Fruit fly (Drosophila melanogaster): ENCODE measurements around the gene Usp30.
A peak's percentile ranks its signal among the peaks of the same experiment; 100 is the strongest.

Gene Usp30

dm6 chrX:5880139-5880924, 745 bp upstream of the Usp30 start (continued):
- TF ChIP-seq Eip75B (GFP tag; optimal IDR thresholded peaks at IDR 0.05) (peak; percentile 80), fd85E (GFP tag; optimal IDR thresholded peaks at IDR 0.05) (peak; percentile 38), achi (GFP tag; optimal IDR thresholded peaks at IDR 0.05) (peak; percentile 80), Met (GFP tag; optimal IDR thresholded peaks at IDR 0.05) (peak; percentile 91), Gug (GFP tag; IDR thresholded peaks at IDR 0.05) (peak; percentile 78), Lpt (GFP tag; optimal IDR thresholded peaks at IDR 0.05) (peak; percentile 77), Hr38 (GFP tag; optimal IDR thresholded peaks at IDR 0.05) (no peak), Eip78C (GFP tag) (peak; percentile 95), Ets96B (tag; optimal IDR thresholded peaks at IDR 0.05) (peak; percentile 78), dsx (GFP tag; optimal IDR thresholded peaks at IDR 0.05; ENCODE audit: poor library complexity, severe bottlenecking) (peak; percentile 73), CG6792 (GFP tag; optimal IDR thresholded peaks at IDR 0.05) (peak; percentile 77), svp (GFP tag) (peak; percentile 95), CG16779 (tag; optimal IDR thresholded peaks at IDR 0.05) (peak; percentile 58), CG6276 (GFP tag; optimal IDR thresholded peaks at IDR 0.05) (peak; percentile 81), CG6854 (GFP tag; optimal IDR thresholded peaks at IDR 0.05) (peak; percentile 70), esn (GFP tag; optimal IDR thresholded peaks at IDR 0.05) (peak; percentile 90), CG6808 (GFP tag; optimal IDR thresholded peaks at IDR 0.05) (peak; percentile 78)

DNA sequence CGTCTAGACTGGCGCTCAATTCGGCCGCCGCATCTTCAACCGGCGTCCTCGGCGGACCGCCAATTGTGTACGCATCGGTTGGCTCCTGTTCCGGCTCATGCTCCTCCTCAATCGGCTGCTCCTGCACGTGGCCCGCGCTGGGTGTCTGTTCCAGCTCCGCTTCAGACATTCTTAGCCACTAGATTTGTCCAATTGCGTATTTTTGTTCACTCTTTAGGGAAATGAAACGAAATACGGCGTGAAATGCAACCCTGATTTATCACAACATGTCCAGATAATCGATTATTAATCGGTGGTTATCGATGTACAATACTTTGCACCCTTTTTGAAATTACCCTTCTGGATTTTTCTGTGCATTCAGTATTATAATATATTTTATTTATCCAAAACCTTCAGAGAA, 3.0 kb downstream of the Usp30 start, which contains the start of gene mof:
Gene mof (minus strand): TSS at position 270 of the 400 bp plus-strand sequence.
- TF ChIP-seq CG32006 (GFP tag; optimal IDR thresholded peaks at IDR 0.05) (no peak), Eip78C (GFP tag) (peak; percentile 13), fd59A (GFP tag; optimal IDR thresholded peaks at IDR 0.05) (no peak), CG1621 (tag; optimal IDR thresholded peaks at IDR 0.05) (peak; percentile 90)

dm6 chrX:5873164-5873563, 6.4 kb downstream of the Usp30 start, which contains the start of gene GAA1:
GAA1 (minus strand) TSS chrX:5873357.
- TF ChIP-seq Ets21C (GFP tag; optimal IDR thresholded peaks at IDR 0.05) (no peak), CG1621 (tag; optimal IDR thresholded peaks at IDR 0.05) (peak; percentile 2), CG15336 (GFP tag; IDR thresholded peaks at IDR 0.05) (no peak)

DNA sequence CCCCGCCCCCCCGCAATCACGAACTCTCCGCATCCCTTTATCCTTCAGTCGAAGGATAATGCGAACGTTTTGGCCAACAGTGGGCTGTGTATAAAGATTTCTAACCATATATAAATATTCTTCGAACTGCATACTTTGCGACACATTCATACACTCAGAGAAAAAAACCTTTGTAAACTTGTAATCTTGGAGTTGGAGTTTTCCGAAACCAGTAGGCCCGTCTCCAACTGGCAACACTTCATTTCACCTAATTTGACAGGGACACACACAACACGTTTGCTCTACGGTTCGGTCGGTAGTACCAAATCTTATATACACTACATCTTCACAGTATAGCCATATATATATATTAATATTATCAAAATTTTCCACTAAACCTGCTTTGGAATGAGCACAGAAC, 10.8 kb downstream of the Usp30 start, which contains the start of gene CG15764:
Gene CG15764 (plus strand): TSS at position 301 of the 400 bp plus-strand sequence.
- TF ChIP-seq topi (GFP tag; optimal IDR thresholded peaks at IDR 0.05) (no peak), svp (GFP tag) (no peak), CG15336 (GFP tag; IDR thresholded peaks at IDR 0.05) (no peak), OdsH (GFP tag; optimal IDR thresholded peaks at IDR 0.05) (no peak), CG31627 (GFP tag; optimal IDR thresholded peaks at IDR 0.05) (no peak), salr (GFP tag; optimal IDR thresholded peaks at IDR 0.05) (no peak), CG6792 (GFP tag; optimal IDR thresholded peaks at IDR 0.05) (no peak), CG11762 (GFP tag; optimal IDR thresholded peaks at IDR 0.05; ENCODE audit: insufficient read depth) (no peak), CG3032 (tag; optimal IDR thresholded peaks at IDR 0.05) (no peak), dsx (GFP tag; optimal IDR thresholded peaks at IDR 0.05; ENCODE audit: poor library complexity, severe bottlenecking) (no peak), Eip75B (GFP tag; optimal IDR thresholded peaks at IDR 0.05) (no peak)

DNA sequence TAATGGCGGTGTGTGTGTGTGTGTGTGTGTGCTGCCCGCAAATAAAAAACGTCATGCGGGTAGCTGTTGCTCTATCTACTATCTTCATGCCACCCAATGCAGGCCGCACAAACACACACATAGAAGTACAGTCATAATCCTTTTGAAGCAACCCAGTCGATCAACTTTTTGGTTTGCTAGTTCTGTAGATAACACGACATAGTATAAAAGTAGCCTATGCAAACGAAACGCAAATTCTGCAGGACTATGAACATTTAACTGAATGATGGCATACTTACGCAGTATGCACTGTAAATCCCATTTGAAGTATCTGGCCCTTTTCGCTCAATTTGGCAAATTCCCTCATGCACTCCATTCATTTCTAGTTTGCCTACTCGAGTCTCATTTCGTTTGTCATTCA, 13.5 kb downstream of the Usp30 start:
- peak; percentile 11 for TF ChIP-seq Eip78C (GFP tag)
- no peak for TF ChIP-seq CG6276 (GFP tag; optimal IDR thresholded peaks at IDR 0.05)
- no peak for TF ChIP-seq CG31627 (GFP tag; optimal IDR thresholded peaks at IDR 0.05)
- no peak for TF ChIP-seq CG34406 (GFP tag; optimal IDR thresholded peaks at IDR 0.05)
- no peak for TF ChIP-seq Lpt (GFP tag; optimal IDR thresholded peaks at IDR 0.05)
- no peak for TF ChIP-seq CG6792 (GFP tag; optimal IDR thresholded peaks at IDR 0.05)
- no peak for TF ChIP-seq Gug (GFP tag; IDR thresholded peaks at IDR 0.05)
- no peak for TF ChIP-seq Ets21C (GFP tag; optimal IDR thresholded peaks at IDR 0.05)
- TF ChIP-seq lz (GFP tag; optimal IDR thresholded peaks at IDR 0.05) = no peak
- TF ChIP-seq CG3032 (tag; optimal IDR thresholded peaks at IDR 0.05) = no peak
- TF ChIP-seq Eip93F (GFP tag; optimal IDR thresholded peaks at IDR 0.05) = no peak
- no peak for TF ChIP-seq OdsH (GFP tag; optimal IDR thresholded peaks at IDR 0.05)
- TF ChIP-seq acj6 (GFP tag; optimal IDR thresholded peaks at IDR 0.05) = no peak
- TF ChIP-seq dsx (GFP tag; optimal IDR thresholded peaks at IDR 0.05; ENCODE audit: poor library complexity, severe bottlenecking) = no peak
- no peak for TF ChIP-seq CG6808 (GFP tag; optimal IDR thresholded peaks at IDR 0.05)
- no peak for TF ChIP-seq CG1621 (tag; optimal IDR thresholded peaks at IDR 0.05)
- no peak for TF ChIP-seq pdm3 (GFP tag; optimal IDR thresholded peaks at IDR 0.05)
- TF ChIP-seq CG32006 (GFP tag; optimal IDR thresholded peaks at IDR 0.05) = peak; percentile 26
- TF ChIP-seq CG4318 (GFP tag; optimal IDR thresholded peaks at IDR 0.05) = no peak
- 0 out of 3 replicates have a peak, but pooled peaks have one; percentile 16 for TF ChIP-seq CG8119 (GFP tag; IDR thresholded peaks at IDR 0.05)
- TF ChIP-seq cyc (GFP tag; optimal IDR thresholded peaks at IDR 0.05) = no peak
